Fruit fly (Drosophila melanogaster): ENCODE data around the gene CG43084.
A peak's percentile ranks its signal among the peaks of the same experiment; 100 is the strongest.

The CG43084 gene

DNA sequence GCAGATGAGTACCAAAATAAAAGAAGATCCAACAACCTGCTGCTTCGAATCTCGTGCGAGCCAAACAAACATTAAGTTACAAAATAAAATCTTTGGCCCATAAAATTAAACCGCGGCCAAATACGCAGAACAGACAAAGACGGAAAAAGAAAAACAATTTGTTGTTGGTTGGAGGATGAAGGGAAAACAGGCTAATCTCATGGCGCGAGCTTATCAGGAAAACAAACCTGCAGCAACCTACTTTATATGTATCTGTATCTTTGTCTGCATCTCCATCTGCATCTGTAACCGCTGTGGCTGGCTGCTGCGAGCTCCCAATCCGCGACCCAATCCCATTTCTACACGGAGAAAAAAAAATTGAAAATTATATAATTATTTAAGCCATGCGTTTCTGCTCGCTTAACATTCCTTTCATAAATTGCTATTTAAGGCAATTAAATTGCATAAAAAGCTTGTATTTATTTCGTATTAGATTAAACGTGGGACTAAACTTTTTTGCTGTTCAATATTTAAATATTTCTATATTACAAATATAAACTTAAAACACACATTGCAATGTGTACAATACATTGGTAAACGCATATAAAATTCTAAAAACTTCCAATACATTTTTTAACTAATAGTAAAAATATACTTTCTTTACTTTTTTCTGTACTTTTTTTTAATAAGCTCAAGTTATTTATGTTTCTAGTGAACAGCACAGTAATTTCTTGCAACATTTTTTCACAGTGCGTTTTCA lies 42.3 kb downstream of the CG43084 start (continued):
- TF ChIP-seq CG17328 (GFP tag; IDR thresholded peaks at IDR 0.05) (0 out of 2 replicates have a peak, but pooled peaks have one; percentile 12), CG12659 (GFP tag; optimal IDR thresholded peaks at IDR 0.05) (peak; percentile 8), Trl (optimal IDR thresholded peaks at IDR 0.05) (no peak), Trl (GFP tag; optimal IDR thresholded peaks at IDR 0.05) (no peak), CG32772 (GFP tag; IDR thresholded peaks at IDR 0.05) (no peak), Fer3 (tag; optimal IDR thresholded peaks at IDR 0.05) (no peak), CG9727 (GFP tag; optimal IDR thresholded peaks at IDR 0.05) (peak; percentile 72), jigr1 (GFP tag; IDR thresholded peaks at IDR 0.05) (no peak), ap (GFP tag; IDR thresholded peaks at IDR 0.05) (no peak), lbe (GFP tag; optimal IDR thresholded peaks at IDR 0.05) (no peak), dpn (GFP tag; optimal IDR thresholded peaks at IDR 0.05) (peak in 1 of 2 experiments; percentile 4), CG7556 (GFP tag; optimal IDR thresholded peaks at IDR 0.05) (peak; percentile 38), CrebB (tag; optimal IDR thresholded peaks at IDR 0.05) (no peak), CG4820 (GFP tag; optimal IDR thresholded peaks at IDR 0.05) (peak; percentile 20), CG14667 (GFP tag; IDR thresholded peaks at IDR 0.05) (no peak), knrl (GFP tag; IDR thresholded peaks at IDR 0.05; ENCODE audit: partially characterized antibody) (no peak), wdn (GFP tag; IDR thresholded peaks at IDR 0.05) (no peak), CG33557 (GFP tag; optimal IDR thresholded peaks at IDR 0.05) (peak; percentile 53), Hr51 (GFP tag; optimal IDR thresholded peaks at IDR 0.05) (peak in 1 of 2 experiments; percentile 55), Xrp1 (GFP tag; IDR thresholded peaks at IDR 0.05) (no peak), Vsx1 (GFP tag; optimal IDR thresholded peaks at IDR 0.05) (no peak), ttk (GFP tag; IDR thresholded peaks at IDR 0.05) (0 out of 2 replicates have a peak, but pooled peaks have one; percentile 15), CG17359 (tag; optimal IDR thresholded peaks at IDR 0.05) (peak; percentile 38), CG10209 (GFP tag; optimal IDR thresholded peaks at IDR 0.05) (peak; percentile 40), vnd (GFP tag; IDR thresholded peaks at IDR 0.05; ENCODE audit: partially characterized antibody) (no peak), Poxn (GFP tag; IDR thresholded peaks at IDR 0.05) (no peak), HLH54F (GFP tag; optimal IDR thresholded peaks at IDR 0.05) (no peak), CG11093 (GFP tag; IDR thresholded peaks at IDR 0.05) (peak; percentile 22; the same call in 1 of the 3 replicates), CG15696 (tag; optimal IDR thresholded peaks at IDR 0.05) (peak; percentile 38), CG34422 (GFP tag; IDR thresholded peaks at IDR 0.05) (no peak), Rx (GFP tag; IDR thresholded peaks at IDR 0.05) (peak; percentile 12; the same call in 1 of the 2 replicates), HHEX (GFP tag; optimal IDR thresholded peaks at IDR 0.05) (no peak), gce (GFP tag; IDR thresholded peaks at IDR 0.05) (no peak), CG5953 (GFP tag; IDR thresholded peaks at IDR 0.05) (no peak), CG16815 (GFP tag; optimal IDR thresholded peaks at IDR 0.05) (peak; percentile 20), TFAM (GFP tag; optimal IDR thresholded peaks at IDR 0.05) (no peak), pho (GFP tag; optimal IDR thresholded peaks at IDR 0.05) (no peak), CG6175 (GFP tag; IDR thresholded peaks at IDR 0.05) (no peak), Abd-B (GFP tag; optimal IDR thresholded peaks at IDR 0.05) (peak; percentile 24), nom (GFP tag; optimal IDR thresholded peaks at IDR 0.05) (no peak), trem (tag; optimal IDR thresholded peaks at IDR 0.05) (peak; percentile 35), Ets65A (GFP tag) (no peak), CG1529 (GFP tag; optimal IDR thresholded peaks at IDR 0.05) (no peak), CG17385 (GFP tag; optimal IDR thresholded peaks at IDR 0.05) (peak; percentile 8), grau (tag; optimal IDR thresholded peaks at IDR 0.05) (peak; percentile 36), Dll (GFP tag; IDR thresholded peaks at IDR 0.05; ENCODE audit: partially characterized antibody) (no peak), Scr (GFP tag; IDR thresholded peaks at IDR 0.05; ENCODE audit: partially characterized antibody) (no peak), CG12104 (GFP tag; optimal IDR thresholded peaks at IDR 0.05) (peak; percentile 35), phol (tag; optimal IDR thresholded peaks at IDR 0.05) (peak; percentile 78), CG14050 (GFP tag; IDR thresholded peaks at IDR 0.05) (no peak)

All from whole organism, embryonic.